Worm (Caenorhabditis elegans): ENCODE measurements around the gene rps-9.
A peak's percentile ranks its signal among the peaks of the same experiment; 100 is the strongest.

rps-9 gene

DNA sequence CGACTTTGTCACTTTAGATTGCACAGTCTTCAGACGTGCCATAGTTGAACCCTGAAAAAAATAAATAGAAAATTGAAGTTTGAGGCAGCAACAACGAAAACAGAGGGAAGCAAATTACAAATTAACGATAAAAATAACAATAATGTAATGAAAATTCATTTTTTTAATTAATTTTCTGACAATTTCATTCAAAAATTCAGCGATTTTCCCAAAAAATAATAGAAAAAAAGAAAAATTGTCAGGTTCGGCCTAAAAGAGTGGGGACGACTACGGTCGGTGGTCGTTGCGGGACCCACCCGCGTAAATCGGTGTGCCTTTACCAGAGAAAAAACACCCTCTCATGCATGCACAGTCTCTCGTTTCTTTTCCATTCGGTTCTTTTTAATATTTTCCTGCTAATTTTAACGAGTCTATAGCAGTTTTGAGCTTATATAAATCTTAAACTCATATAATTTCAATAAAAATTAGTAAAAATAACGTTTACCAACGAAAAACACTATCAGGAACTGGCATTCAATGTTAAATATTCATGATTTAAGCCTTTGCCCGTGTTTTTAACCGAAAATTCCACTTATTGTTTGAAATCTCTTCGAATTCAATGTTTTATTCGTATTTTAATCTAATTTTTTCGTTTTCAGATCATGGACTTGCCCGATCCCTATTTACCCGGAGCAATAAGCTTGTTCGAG is at the start of gene rps-9, which contains the start of gene lsm-1:
rps-9 (minus strand) TSS at position 51 of the 689 bp plus-strand sequence.
lsm-1 (plus strand) TSS at position 639 of the 689 bp plus-strand sequence.
- no peak for TF ChIP-seq ztf-16 (tag; optimal IDR thresholded peaks at IDR 0.05)
- no peak for TF ChIP-seq ceh-31 (tag; optimal IDR thresholded peaks at IDR 0.05)
- peak; percentile 70 for TF ChIP-seq nfya-1 (tag; optimal IDR thresholded peaks at IDR 0.05)
- TF ChIP-seq unc-55 (GFP tag; optimal IDR thresholded peaks at IDR 0.05), result peak; percentile 19
- no peak for TF ChIP-seq dve-1 (tag; optimal IDR thresholded peaks at IDR 0.05)
- no peak for TF ChIP-seq eyg-1 (tag; optimal IDR thresholded peaks at IDR 0.05)
- no peak for TF ChIP-seq Y22D7AL.16 (tag; optimal IDR thresholded peaks at IDR 0.05)
- no peak for TF ChIP-seq dmd-4 (tag; optimal IDR thresholded peaks at IDR 0.05; ENCODE audit: borderline replicate concordance)
- TF ChIP-seq C08G9.2 (tag; optimal IDR thresholded peaks at IDR 0.05), result no peak
- TF ChIP-seq C38D4.7 (GFP tag; optimal IDR thresholded peaks at IDR 0.05), result no peak
- TF ChIP-seq ceh-30 (tag; optimal IDR thresholded peaks at IDR 0.05), result no peak
- no peak for TF ChIP-seq ceh-19 (GFP tag; optimal IDR thresholded peaks at IDR 0.05)
- TF ChIP-seq sdc-2 (tag; optimal IDR thresholded peaks at IDR 0.05), result no peak

DNA sequence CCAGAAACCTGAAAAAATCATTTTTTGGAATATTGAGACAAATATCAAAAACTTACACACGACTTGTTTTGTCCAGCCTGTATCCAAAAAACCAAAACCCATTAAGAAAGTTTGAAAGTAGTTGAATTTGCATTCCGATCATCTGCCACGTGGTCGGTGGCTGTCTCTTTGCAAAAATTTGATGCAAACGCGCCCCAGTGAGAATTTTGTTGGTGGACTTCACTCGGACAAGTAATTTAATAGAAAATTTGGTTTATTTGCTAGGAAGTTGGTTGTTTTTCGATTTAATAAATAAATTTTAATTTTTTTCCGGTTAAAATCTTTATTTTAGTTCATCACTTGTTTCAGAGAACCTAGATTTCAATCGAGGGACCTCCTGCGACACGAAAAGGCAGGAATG is 49.2 kb upstream of the rps-9 start:
- TF ChIP-seq dve-1 (tag; optimal IDR thresholded peaks at IDR 0.05) (no peak), fax-1 (tag; optimal IDR thresholded peaks at IDR 0.05) (no peak), mec-3 (tag; optimal IDR thresholded peaks at IDR 0.05; ENCODE audit: borderline replicate concordance) (no peak)

DNA sequence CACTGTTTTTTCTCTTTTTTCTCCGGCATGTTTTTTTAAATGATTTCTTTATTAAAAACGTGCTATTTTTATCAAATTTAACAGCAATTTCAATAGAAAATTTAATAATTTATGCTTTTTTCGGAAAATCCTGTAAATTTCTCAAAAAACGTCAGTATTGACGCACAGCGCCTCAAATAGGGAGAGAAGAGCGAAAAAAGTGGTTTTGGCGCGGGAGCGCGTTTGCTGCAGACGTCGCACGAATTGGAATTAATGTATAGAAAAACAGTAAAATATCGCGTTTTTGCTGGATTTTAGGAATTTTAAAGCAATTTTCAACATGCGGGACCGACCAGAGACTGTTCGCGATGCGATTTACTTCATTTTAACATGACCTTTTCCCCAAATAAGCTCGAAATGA is 42.7 kb upstream of the rps-9 start:
- peak; percentile 13 for TF ChIP-seq ceh-31 (tag; optimal IDR thresholded peaks at IDR 0.05)

DNA sequence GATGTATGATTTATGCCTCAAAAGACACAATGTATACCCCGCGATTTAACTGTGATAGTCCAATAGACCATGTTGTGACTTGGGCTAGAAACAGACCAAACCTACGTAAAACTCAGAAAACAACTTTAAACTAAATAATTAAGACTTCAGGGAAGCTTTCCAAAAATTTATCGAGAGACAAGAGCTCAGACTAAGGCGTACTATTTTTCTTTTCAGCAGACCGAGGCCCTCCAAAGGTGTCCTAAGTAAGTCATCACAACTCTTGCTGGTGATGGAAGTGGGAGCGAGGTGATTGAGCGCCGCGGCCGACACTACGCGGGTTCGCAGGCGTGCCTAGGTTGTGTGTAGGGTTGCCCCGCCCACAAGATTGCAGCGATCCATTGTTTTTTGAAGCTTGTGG is 40.9 kb upstream of the rps-9 start:
- TF ChIP-seq ama-1 (optimal IDR thresholded peaks at IDR 0.05), result peak; percentile 68
- TF ChIP-seq hlh-30 (tag; optimal IDR thresholded peaks at IDR 0.05; ENCODE audit: insufficient read depth), result no peak
- TF ChIP-seq C08G9.2 (tag; optimal IDR thresholded peaks at IDR 0.05), result peak; percentile 18

DNA sequence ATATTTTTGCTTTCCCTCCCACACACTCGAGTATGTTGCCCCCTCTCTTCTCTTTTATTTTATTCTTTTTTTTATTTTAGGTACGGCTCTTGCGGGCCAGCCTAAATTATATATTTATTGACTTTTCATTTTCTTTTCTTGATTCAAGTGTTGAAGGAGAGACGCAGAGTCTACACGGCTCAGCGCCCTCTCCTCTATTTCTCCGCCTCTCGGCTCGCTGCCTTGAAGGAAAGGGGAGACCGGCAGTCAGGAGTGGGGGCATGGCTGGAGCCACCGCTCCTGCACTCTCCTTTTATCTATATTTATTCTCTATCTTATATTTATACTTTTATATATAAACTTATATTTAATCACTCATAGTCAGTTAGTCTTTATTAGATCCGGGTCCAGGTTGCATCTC is 40.3 kb upstream of the rps-9 start:
- peak; percentile 18 for TF ChIP-seq unc-42 (tag; optimal IDR thresholded peaks at IDR 0.05)
- TF ChIP-seq gmeb-2 (tag; optimal IDR thresholded peaks at IDR 0.05), result no peak
- TF ChIP-seq ceh-45 (GFP tag; IDR thresholded peaks at IDR 0.05), result no peak
- peak; percentile 7 for TF ChIP-seq nfya-1 (tag; optimal IDR thresholded peaks at IDR 0.05)
- TF ChIP-seq ceh-48 (tag; optimal IDR thresholded peaks at IDR 0.05), result peak; percentile 49
- TF ChIP-seq ceh-6 (GFP tag; optimal IDR thresholded peaks at IDR 0.05), result no peak
- no peak for TF ChIP-seq pha-4 (tag; optimal IDR thresholded peaks at IDR 0.05)
- no peak for TF ChIP-seq pqm-1 (tag; optimal IDR thresholded peaks at IDR 0.05)

DNA sequence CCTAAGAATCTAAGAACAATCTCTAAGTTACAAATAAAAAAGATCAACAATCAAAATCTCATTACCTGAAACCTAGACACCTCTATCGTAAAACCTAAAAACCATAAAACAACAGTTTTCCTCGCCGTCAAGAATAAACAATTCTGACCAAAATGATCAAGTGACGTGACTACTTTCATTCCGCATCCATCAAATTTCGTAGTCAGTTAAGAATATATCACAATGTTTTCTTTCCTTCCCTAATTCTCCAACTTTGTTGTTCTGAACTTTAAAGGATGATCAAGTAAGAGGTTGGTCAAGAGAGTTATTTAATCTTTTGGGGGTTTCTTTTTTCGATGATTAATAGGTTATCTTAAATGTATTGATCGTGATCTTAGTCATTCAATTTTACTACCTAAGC is 37.1 kb upstream of the rps-9 start:
- TF ChIP-seq tbx-7 (tag; optimal IDR thresholded peaks at IDR 0.05), result no peak
- TF ChIP-seq npax-4 (tag; optimal IDR thresholded peaks at IDR 0.05), result no peak
- TF ChIP-seq ceh-18 (tag; optimal IDR thresholded peaks at IDR 0.05), result no peak
- TF ChIP-seq gmeb-2 (tag; optimal IDR thresholded peaks at IDR 0.05), result no peak
- no peak for TF ChIP-seq ref-2 (tag; optimal IDR thresholded peaks at IDR 0.05)
- no peak for TF ChIP-seq fax-1 (tag; optimal IDR thresholded peaks at IDR 0.05)
- TF ChIP-seq pros-1 (tag; optimal IDR thresholded peaks at IDR 0.05), result no peak
- TF ChIP-seq syd-9 (tag; optimal IDR thresholded peaks at IDR 0.05), result no peak
- no peak for TF ChIP-seq odd-2 (tag; optimal IDR thresholded peaks at IDR 0.05)
- no peak for TF ChIP-seq pqm-1 (tag; optimal IDR thresholded peaks at IDR 0.05)
- TF ChIP-seq Y22D7AL.16 (tag; optimal IDR thresholded peaks at IDR 0.05), result no peak
- no peak for TF ChIP-seq ceh-2 (tag; optimal IDR thresholded peaks at IDR 0.05)
- TF ChIP-seq nfya-1 (tag; optimal IDR thresholded peaks at IDR 0.05), result no peak
- no peak for TF ChIP-seq ets-4 (tag; optimal IDR thresholded peaks at IDR 0.05)
- no peak for TF ChIP-seq rnt-1 (tag; optimal IDR thresholded peaks at IDR 0.05)
